Fruit fly (Drosophila melanogaster) whole organism, adult: ENCODE results near the gene Top3beta.
A peak's percentile ranks its signal among the peaks of the same experiment; 100 is the strongest.

Experiments
- CG11617 ChIP-seq: fragments of 200-800 bp; sonication (Bioruptor generic); optimal IDR thresholded peaks from 2 replicates; lab custom pipeline; 2017; ENCODE audit warnings: mild to moderate bottlenecking, missing biosample characterization, missing genetic modification reagents, missing genetic modification characterization
- CG12768 ChIP-seq: fragments of 200-800 bp; sonication (Bioruptor generic); optimal IDR thresholded peaks from 2 replicates; lab custom pipeline; 2017; ENCODE audit warnings: missing biosample characterization, missing genetic modification characterization, mild to moderate bottlenecking, moderate library complexity, missing genetic modification reagents
- CG14711 ChIP-seq: fragments of 200-800 bp; sonication (Bioruptor generic); optimal IDR thresholded peaks from 2 replicates; lab custom pipeline; 2018; ENCODE audit warnings: missing biosample characterization, mild to moderate bottlenecking, missing genetic modification characterization, moderate library complexity
- CG1620 ChIP-seq: fragments of 200-800 bp; sonication (Bioruptor generic); optimal IDR thresholded peaks from 2 replicates; lab custom pipeline; 2016; ENCODE audit warnings: missing biosample characterization, missing genetic modification characterization
- CG33017 ChIP-seq: fragments of 200-800 bp; sonication (Bioruptor generic); optimal IDR thresholded peaks from 2 replicates; lab custom pipeline; 2018; ENCODE audit warnings: missing biosample characterization, mild to moderate bottlenecking, missing genetic modification characterization, moderate library complexity
- CG5204 ChIP-seq: fragments of 200-800 bp; sonication (Bioruptor generic); optimal IDR thresholded peaks from 2 replicates; lab custom pipeline; 2016; ENCODE audit warnings: missing biosample characterization, missing genetic modification characterization
- CG7045 ChIP-seq: fragments of 200-800 bp; sonication (Bioruptor generic); optimal IDR thresholded peaks from 2 replicates; lab custom pipeline; 2017; ENCODE audit warnings: missing biosample characterization, mild to moderate bottlenecking, missing genetic modification characterization
- CG7101 ChIP-seq: fragments of 200-800 bp; sonication (Bioruptor generic); optimal IDR thresholded peaks from 2 replicates; lab custom pipeline; 2018; ENCODE audit warnings: missing biosample characterization, mild to moderate bottlenecking, missing genetic modification characterization, moderate library complexity
- Clk ChIP-seq: fragments of 200-800 bp; sonication (Bioruptor generic); optimal IDR thresholded peaks from 2 replicates; lab custom pipeline; 2017; ENCODE audit warnings: missing biosample characterization, missing genetic modification characterization
- Crg-1 ChIP-seq: fragments of 200-800 bp; sonication (Bioruptor generic); optimal IDR thresholded peaks from 2 replicates; lab custom pipeline; 2016; ENCODE audit warnings: missing biosample characterization, missing genetic modification characterization
- Hr96 ChIP-seq: fragments of 200-800 bp; sonication (Bioruptor generic); optimal IDR thresholded peaks from 2 replicates; lab custom pipeline; 2016; ENCODE audit warnings: missing biosample characterization, missing genetic modification characterization
- Mnt ChIP-seq: fragments of 200-800 bp; sonication (Bioruptor generic); optimal IDR thresholded peaks from 2 replicates; lab custom pipeline; 2016; ENCODE audit warnings: missing biosample characterization, mild to moderate bottlenecking, missing genetic modification characterization
- bab1 ChIP-seq: fragments of 200-800 bp; sonication (Bioruptor generic); optimal IDR thresholded peaks from 3 replicates; lab custom pipeline; 2019; ENCODE audit warnings: missing biosample characterization, mild to moderate bottlenecking, missing genetic modification characterization, moderate library complexity
- cic ChIP-seq: fragments of 200-800 bp; sonication (Bioruptor generic); optimal IDR thresholded peaks from 2 replicates; lab custom pipeline; 2017; ENCODE audit warnings: missing biosample characterization, mild to moderate bottlenecking, missing genetic modification characterization, moderate library complexity
- cnc ChIP-seq, 2 experiments: fragments of >200 bp; optimal IDR thresholded peaks; 2 replicates each; lab custom pipeline; 2017
- kay ChIP-seq: fragments of 200-800 bp; sonication (Bioruptor generic); peaks from one replicate; lab custom pipeline; 2016; ENCODE audit warnings: missing biosample characterization, missing genetic modification characterization, borderline replicate concordance
- ovo ChIP-seq: fragments of 200-800 bp; sonication (Bioruptor generic); optimal IDR thresholded peaks from 2 replicates; lab custom pipeline; 2016; ENCODE audit warnings: missing biosample characterization, missing genetic modification characterization
- pad ChIP-seq: fragments of 200-800 bp; sonication (Bioruptor generic); optimal IDR thresholded peaks from 3 replicates; lab custom pipeline; 2017; ENCODE audit warnings: missing biosample characterization, missing genetic modification characterization, mild to moderate bottlenecking, moderate library complexity, missing genetic modification reagents
- tj ChIP-seq: fragments of 200-800 bp; sonication (Bioruptor generic); optimal IDR thresholded peaks from 3 replicates; lab custom pipeline; 2017; ENCODE audit warnings: missing biosample characterization, mild to moderate bottlenecking, missing genetic modification characterization, moderate library complexity
- toe ChIP-seq: fragments of 200-800 bp; sonication (Bioruptor generic); optimal IDR thresholded peaks from 2 replicates; lab custom pipeline; 2016; ENCODE audit warnings: missing biosample characterization, missing genetic modification characterization

Gene Top3beta

DNA sequence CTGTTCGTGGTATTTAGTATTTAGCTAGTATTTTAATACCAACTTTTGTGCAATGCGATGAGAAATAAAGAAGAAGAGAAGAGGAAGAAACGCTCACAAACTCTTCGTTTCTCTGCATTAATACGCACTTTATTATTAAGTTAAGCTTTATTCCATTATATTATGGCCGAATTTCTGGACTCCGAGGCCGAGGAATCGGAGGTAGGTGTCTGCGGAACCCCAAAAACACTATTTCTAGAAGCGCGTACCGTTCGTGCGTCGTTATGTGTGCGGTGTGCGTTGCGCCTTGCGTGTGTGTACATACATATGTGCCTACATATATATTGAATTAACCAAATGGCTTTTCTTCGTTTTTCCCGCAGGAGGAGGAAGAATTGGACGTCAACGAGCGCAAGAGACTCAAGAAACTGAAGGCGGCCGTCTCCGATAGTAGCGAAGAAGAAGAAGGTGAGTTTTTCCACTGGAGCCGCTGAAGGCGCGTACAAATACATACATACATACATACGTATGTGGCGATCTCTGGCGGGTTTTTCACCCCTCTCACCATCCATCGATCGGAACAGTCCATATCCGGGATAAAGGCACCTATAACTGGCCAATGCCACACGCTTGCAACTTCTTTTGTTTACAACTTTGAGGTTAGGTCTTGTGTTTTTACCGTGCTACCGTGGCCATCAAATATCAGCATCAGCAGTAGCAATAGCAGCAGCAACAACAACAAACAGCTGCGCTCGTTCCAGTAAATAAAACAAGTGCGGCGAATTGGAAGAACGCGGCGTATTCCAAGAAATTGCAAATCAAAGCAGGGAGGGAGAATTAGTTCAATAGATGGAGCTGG, 19.8 kb downstream of the Top3beta start, which contains the start of gene Spt6:
Spt6 (plus strand) TSS at position 53 of the 838 bp plus-strand sequence.
- TF ChIP-seq CG12768 (GFP tag; lab: Kevin White, UChicago) (no peak), CG33017 (tag; lab: Kevin White, UChicago) (no peak), CG11617 (GFP tag; lab: Kevin White, UChicago) (no peak), tj (peak; percentile 87), pad (GFP tag; lab: Kevin White, UChicago) (no peak), CG7045 (GFP tag; lab: Kevin White, UChicago) (no peak)

DNA sequence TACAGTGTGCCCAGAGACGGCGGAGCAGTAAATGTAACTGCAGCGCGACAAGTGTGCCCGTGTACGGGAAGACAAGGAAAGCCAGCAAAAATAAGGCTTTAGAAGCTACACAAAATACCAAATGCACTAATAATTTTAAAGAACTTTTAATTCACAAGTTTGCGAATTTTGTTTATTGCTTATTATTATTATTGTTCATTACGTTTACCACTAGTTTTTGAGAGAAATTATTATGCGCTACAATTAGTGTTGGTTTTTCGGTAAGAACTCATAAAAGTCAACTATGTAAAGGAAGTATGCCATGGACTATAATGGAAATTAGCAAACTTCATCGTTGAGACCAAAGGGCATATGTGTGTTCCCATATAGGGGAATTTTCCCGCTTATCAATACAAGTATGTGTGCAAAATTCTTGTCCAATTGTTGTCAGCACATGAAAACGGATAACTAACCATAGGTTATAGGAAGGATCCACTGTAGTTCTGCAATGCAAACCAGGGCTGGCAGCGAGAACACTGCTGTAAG, 20.5 kb downstream of the Top3beta start, which contains the start of gene schlank:
schlank (minus strand) TSS at position 42 of the 525 bp plus-strand sequence.
- TF ChIP-seq bab1 (GFP tag; lab: Kevin White, UChicago) (no peak), Clk (GFP tag; lab: Kevin White, UChicago) (no peak), CG33017 (tag; lab: Kevin White, UChicago) (no peak), cic (GFP tag; lab: Kevin White, UChicago) (no peak), CG12768 (GFP tag; lab: Kevin White, UChicago) (peak; percentile 36), CG1620 (peak; percentile 33), CG11617 (GFP tag; lab: Kevin White, UChicago) (peak; percentile 44), cnc (optimal IDR thresholded peaks at IDR 0.05; lab: Kevin White, UChicago) (no peak), Mnt (GFP tag; lab: Kevin White, UChicago) (no peak), CG5204 (GFP tag; lab: Kevin White, UChicago) (no peak), CG7045 (GFP tag; lab: Kevin White, UChicago) (no peak), pad (GFP tag; lab: Kevin White, UChicago) (peak; percentile 25), tj (no peak), ovo (GFP tag; lab: Kevin White, UChicago) (peak; percentile 30), CG14711 (tag; lab: Kevin White, UChicago) (no peak), toe (GFP tag; lab: Kevin White, UChicago) (peak; percentile 67), Hr96 (GFP tag; lab: Kevin White, UChicago) (no peak), CG7101 (tag; lab: Kevin White, UChicago) (peak; percentile 46), Crg-1 (peak; percentile 43), kay (GFP tag; lab: Kevin White, UChicago) (no peak)

DNA sequence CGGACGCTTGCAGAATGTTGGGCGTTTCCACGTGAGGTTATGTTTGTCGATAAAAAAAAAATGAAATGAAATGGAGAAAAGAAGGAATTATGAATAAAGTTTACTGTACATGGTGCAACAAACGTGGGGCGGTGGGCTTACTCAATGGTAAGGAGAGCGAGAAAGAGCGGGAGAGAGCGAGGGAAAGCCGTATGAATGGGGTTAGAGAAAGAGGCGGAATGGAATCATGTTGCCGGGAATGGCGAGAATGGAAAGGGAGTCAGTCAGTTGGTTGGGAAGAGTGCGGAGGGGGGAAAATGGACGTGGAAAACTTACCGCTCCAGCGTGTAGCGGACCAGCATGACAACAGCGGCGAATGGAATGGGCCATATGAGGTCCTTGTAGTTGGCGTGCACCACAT, 21.7 kb downstream of the Top3beta start:
- TF ChIP-seq kay (GFP tag; lab: Kevin White, UChicago) (no peak), CG11617 (GFP tag; lab: Kevin White, UChicago) (no peak), pad (GFP tag; lab: Kevin White, UChicago) (peak; percentile 60)

DNA sequence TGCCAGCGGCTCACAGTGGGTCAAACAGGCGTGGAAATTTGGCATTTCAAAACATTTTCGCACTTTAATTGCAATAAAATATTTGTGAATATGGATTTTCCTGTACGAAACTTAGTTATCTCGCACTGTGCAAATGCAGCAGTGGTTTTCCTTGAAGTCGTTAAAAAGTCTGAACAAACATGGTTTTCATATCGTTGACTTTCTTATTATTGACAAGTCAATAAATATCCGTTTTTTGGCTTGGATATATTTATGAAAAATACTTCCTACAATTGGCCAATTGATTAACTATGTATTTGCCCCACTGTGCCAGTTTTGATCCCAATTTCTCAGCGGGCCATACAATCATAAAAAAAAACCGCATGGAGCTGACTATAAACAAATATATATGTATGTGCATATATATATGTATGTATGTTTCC, 22.3 kb downstream of the Top3beta start:
- peak; percentile 60 for TF ChIP-seq CG5204 (GFP tag; lab: Kevin White, UChicago)
- TF ChIP-seq Hr96 (GFP tag; lab: Kevin White, UChicago): no peak
- TF ChIP-seq pad (GFP tag; lab: Kevin White, UChicago): peak; percentile 62
- peak; percentile 68 for TF ChIP-seq CG33017 (tag; lab: Kevin White, UChicago)
- peak; percentile 86 for TF ChIP-seq CG1620
- TF ChIP-seq bab1 (GFP tag; lab: Kevin White, UChicago): peak; percentile 95
- TF ChIP-seq CG12768 (GFP tag; lab: Kevin White, UChicago): peak; percentile 41
- TF ChIP-seq toe (GFP tag; lab: Kevin White, UChicago): peak; percentile 45
- TF ChIP-seq Crg-1: peak; percentile 84
- TF ChIP-seq Clk (GFP tag; lab: Kevin White, UChicago): peak; percentile 48
- TF ChIP-seq Mnt (GFP tag; lab: Kevin White, UChicago): peak; percentile 78
- no peak for TF ChIP-seq kay (GFP tag; lab: Kevin White, UChicago)
- no peak for TF ChIP-seq cic (GFP tag; lab: Kevin White, UChicago)
- TF ChIP-seq ovo (GFP tag; lab: Kevin White, UChicago): peak; percentile 56
- peak; percentile 86 for TF ChIP-seq CG7101 (tag; lab: Kevin White, UChicago)
- TF ChIP-seq CG7045 (GFP tag; lab: Kevin White, UChicago): peak; percentile 69
- TF ChIP-seq CG11617 (GFP tag; lab: Kevin White, UChicago): peak; percentile 93
- no peak for TF ChIP-seq cnc (optimal IDR thresholded peaks at IDR 0.05; lab: Kevin White, UChicago)
- TF ChIP-seq tj: peak; percentile 72
- peak; percentile 79 for TF ChIP-seq CG14711 (tag; lab: Kevin White, UChicago)

DNA sequence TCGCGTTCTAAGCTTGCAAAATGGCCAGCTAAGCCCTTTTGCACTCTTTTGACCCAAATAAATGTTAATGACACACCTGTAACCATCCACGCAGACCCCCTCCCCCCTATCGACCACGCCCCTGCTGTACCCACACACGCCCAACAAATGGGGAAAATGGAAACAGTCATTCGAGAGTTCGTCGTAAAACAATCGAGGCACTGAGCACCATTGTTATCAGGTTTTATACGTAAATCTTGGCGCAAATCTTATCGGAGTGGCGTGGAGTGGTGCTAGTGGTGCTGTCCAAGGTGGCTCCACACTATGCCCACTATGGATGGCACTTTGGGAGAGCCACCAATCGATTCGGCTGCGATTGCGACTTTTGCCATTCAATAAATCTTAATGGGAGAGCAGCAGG, 23.3 kb downstream of the Top3beta start:
- peak; percentile 50 for TF ChIP-seq tj
- TF ChIP-seq cic (GFP tag; lab: Kevin White, UChicago): peak; percentile 12
- TF ChIP-seq CG14711 (tag; lab: Kevin White, UChicago): no peak

DNA sequence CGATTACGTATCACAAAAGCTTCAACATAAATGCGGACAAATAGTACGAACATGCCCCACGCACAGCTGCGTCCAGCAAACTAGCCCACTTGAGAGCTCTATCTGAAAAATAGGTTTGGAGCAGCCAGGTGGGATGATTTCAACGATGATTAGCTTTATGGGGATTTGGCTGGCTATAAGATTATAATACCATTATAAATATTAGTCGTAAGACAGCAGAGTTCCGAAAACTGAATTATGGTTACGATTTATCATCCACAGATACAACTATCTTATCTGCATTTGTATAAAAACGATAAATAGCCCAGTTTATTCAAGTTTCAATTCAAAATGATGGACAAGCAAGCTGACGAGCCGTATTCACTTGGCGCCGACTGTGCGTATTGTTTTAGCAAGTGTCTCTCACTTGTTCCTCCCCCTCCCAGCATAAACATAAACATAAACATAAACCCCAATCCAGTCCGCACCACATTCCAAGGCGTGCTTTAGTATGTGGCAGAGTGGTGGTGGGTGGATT, 24.1 kb downstream of the Top3beta start:
- TF ChIP-seq CG14711 (tag; lab: Kevin White, UChicago): no peak
- TF ChIP-seq CG7045 (GFP tag; lab: Kevin White, UChicago): no peak
- no peak for TF ChIP-seq CG1620
- TF ChIP-seq bab1 (GFP tag; lab: Kevin White, UChicago): peak; percentile 12
- TF ChIP-seq CG5204 (GFP tag; lab: Kevin White, UChicago): no peak
